Fruit fly (Drosophila melanogaster) whole organism, embryonic: ENCODE measurements around the gene CG10283.

Experiments used
- CG2120 ChIP-seq: fragments of 200-800 bp; sonication (Bioruptor generic); optimal IDR thresholded peaks from 3 replicates; lab custom pipeline; 2016; ENCODE audit warnings: missing biosample characterization, missing genetic modification characterization
- CG2202 ChIP-seq: fragments of 200-800 bp; sonication (Bioruptor generic); optimal IDR thresholded peaks from 2 replicates; lab custom pipeline; 2018; ENCODE audit warnings: missing biosample characterization, mild to moderate bottlenecking, missing genetic modification characterization
- CG8478 ChIP-seq: fragments of >200 bp; optimal IDR thresholded peaks from 2 replicates; lab custom pipeline; 2018
- Hr78 ChIP-seq, 2 experiments: fragments of 200-800 bp in 1 of 2; fragments of >200 bp in 1 of 2; sonication (Bioruptor generic) in 1 of 2; optimal IDR thresholded peaks; 2 replicates each; lab custom pipeline; 2017 to 2019; ENCODE audit warnings: missing biosample characterization in 2 of 2, missing genetic modification characterization in 2 of 2, mild to moderate bottlenecking in 1 of 2, moderate library complexity in 1 of 2
- MTF-1 ChIP-seq: fragments of 200-800 bp; sonication (Bioruptor generic); optimal IDR thresholded peaks from 2 replicates; lab custom pipeline; 2018; ENCODE audit warnings: missing biosample characterization, mild to moderate bottlenecking, missing genetic modification characterization, borderline replicate concordance
- Sry-β ChIP-seq: fragments of 200-800 bp; sonication (Bioruptor generic); optimal IDR thresholded peaks from 2 replicates; lab custom pipeline; 2018; ENCODE audit warnings: missing biosample characterization, mild to moderate bottlenecking, missing genetic modification characterization, moderate library complexity
- Vsx1 ChIP-seq: fragments of 200-800 bp; sonication (Bioruptor generic); optimal IDR thresholded peaks from 2 replicates; lab custom pipeline; 2017; ENCODE audit warnings: missing biosample characterization, mild to moderate bottlenecking, missing genetic modification characterization, missing genetic modification reagents
- ase ChIP-seq: fragments of 200-800 bp; sonication (Bioruptor generic); IDR thresholded peaks from 3 replicates; pipeline ENCODE4 v1.3.6; 2022; ENCODE audit warnings: missing biosample characterization, missing genetic modification characterization
- gce ChIP-seq: fragments of 200-800 bp; sonication (Bioruptor generic); IDR thresholded peaks from 3 replicates; pipeline ENCODE4 v1.3.6; 2022; ENCODE audit warnings: missing biosample characterization, missing genetic modification characterization
- grau ChIP-seq: fragments of 200-800 bp; optimal IDR thresholded peaks from 3 replicates; lab custom pipeline; 2019; ENCODE audit warnings: missing biosample characterization, mild to moderate bottlenecking, missing genetic modification characterization, moderate library complexity
- insv ChIP-seq, 2 experiments: fragments of 200-800 bp; sonication (Bioruptor generic); optimal IDR thresholded peaks; 3 replicates each; lab custom pipeline; 2016 to 2018; ENCODE audit warnings: missing biosample characterization in 2 of 2, missing genetic modification characterization in 2 of 2
- luna ChIP-seq: fragments of 200-800 bp; sonication (Bioruptor generic); optimal IDR thresholded peaks from 2 replicates; lab custom pipeline; 2016; ENCODE audit warnings: missing biosample characterization, missing genetic modification characterization

DNA sequence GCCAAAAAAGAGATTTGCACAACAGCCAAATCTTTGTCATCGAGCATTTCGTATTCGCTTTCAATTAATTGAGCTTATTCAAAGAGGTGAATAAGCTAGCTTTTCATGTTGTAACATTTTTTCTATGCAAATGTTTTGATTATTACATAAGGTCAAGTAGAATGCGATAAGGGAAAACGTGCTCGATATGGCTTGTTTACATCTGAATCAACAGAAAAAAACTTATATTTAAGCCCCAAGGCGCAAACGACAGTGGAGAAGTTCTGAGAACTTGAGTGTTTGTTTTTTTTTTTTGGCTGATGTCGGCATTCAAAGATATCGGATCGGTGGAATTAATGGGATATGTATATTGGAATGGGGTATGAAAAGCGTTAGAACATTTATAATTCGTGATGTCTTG, 1.3 kb downstream of the CG10283 start:
- TF ChIP-seq grau (tag; lab: Kevin White, UChicago) (no peak), gce (GFP tag; lab: Robert Waterston, UW) (no peak), ase (GFP tag; lab: Robert Waterston, UW) (no peak), luna (no peak), CG2202 (tag; lab: Kevin White, UChicago) (no peak), CG8478 (lab: Kevin White, UChicago) (no peak), MTF-1 (GFP tag; lab: Kevin White, UChicago) (no peak), Hr78 (GFP tag; optimal IDR thresholded peaks at IDR 0.05; lab: Kevin White, UChicago) (no peak), Vsx1 (GFP tag; lab: Kevin White, UChicago) (no peak), CG2120 (GFP tag; lab: Kevin White, UChicago) (no peak), insv (GFP tag; optimal IDR thresholded peaks at IDR 0.05; lab: Kevin White, UChicago) (no peak), Sry-β (GFP tag; lab: Kevin White, UChicago) (no peak)
